Worm (Caenorhabditis elegans): ENCODE data around the gene srw-109.

ce11 chrV:642750-643149, 34.0 kb upstream of the srw-109 start, which contains the start of gene nhr-190:
- no peak for TF ChIP-seq tbx-2 (tag; optimal IDR thresholded peaks at IDR 0.05)
- no peak for TF ChIP-seq lin-15B (tag; optimal IDR thresholded peaks at IDR 0.05)
- TF ChIP-seq snpc-4 (tag; optimal IDR thresholded peaks at IDR 0.05): no peak
- TF ChIP-seq fkh-10 (GFP tag; optimal IDR thresholded peaks at IDR 0.05): no peak
- no peak for TF ChIP-seq mep-1 (tag; optimal IDR thresholded peaks at IDR 0.05)

Measured in whole organism, L1 larva.